Worm (Caenorhabditis elegans): ENCODE data around the gene hip-1.

The hip-1 gene

ce11 chrIII:13621717-13622116, 575 bp downstream of the hip-1 start:
- no peak for TF ChIP-seq klf-2 (GFP tag; conservative IDR thresholded peaks at IDR 0.05)
- no peak for TF ChIP-seq ztf-29 (GFP tag; IDR thresholded peaks at IDR 0.05)
- no peak for TF ChIP-seq tab-1 (GFP tag; IDR thresholded peaks at IDR 0.05)
- TF ChIP-seq T22C8.4 (GFP tag; IDR thresholded peaks at IDR 0.05): no peak
- no peak for TF ChIP-seq flt-1 (GFP tag; IDR thresholded peaks at IDR 0.05)
- TF ChIP-seq ref-1 (GFP tag; conservative IDR thresholded peaks at IDR 0.05): no peak
- TF ChIP-seq ztf-23 (GFP tag; IDR thresholded peaks at IDR 0.05): no peak

- TF ChIP-seq ref-1 (GFP tag; conservative IDR thresholded peaks at IDR 0.05): no peak
- no peak for TF ChIP-seq T22C8.4 (GFP tag; IDR thresholded peaks at IDR 0.05)
- no peak for TF ChIP-seq klf-2 (GFP tag; conservative IDR thresholded peaks at IDR 0.05)
- TF ChIP-seq med-1 (GFP tag; optimal IDR thresholded peaks at IDR 0.05; ENCODE audit: insufficient read depth): no peak
Measured at ce11 chrIII:13621012-13621411, 1.3 kb downstream of the hip-1 start.

ce11 chrIII:13616793-13617192, 5.5 kb downstream of the hip-1 start, which contains the start of gene T12D8.9:
TSS of gene T12D8.9 (plus strand) at chrIII:13617104.
- TF ChIP-seq tab-1 (GFP tag; IDR thresholded peaks at IDR 0.05) (no peak), ztf-23 (GFP tag; IDR thresholded peaks at IDR 0.05) (no peak), ztf-29 (GFP tag; IDR thresholded peaks at IDR 0.05) (no peak), med-1 (GFP tag; optimal IDR thresholded peaks at IDR 0.05; ENCODE audit: insufficient read depth) (no peak), cog-1 (tag; optimal IDR thresholded peaks at IDR 0.05) (no peak)

ce11 chrIII:13615530-13615929, 6.8 kb downstream of the hip-1 start:
- TF ChIP-seq tab-1 (GFP tag; IDR thresholded peaks at IDR 0.05) (no peak), cog-1 (tag; optimal IDR thresholded peaks at IDR 0.05) (no peak), klf-2 (GFP tag; conservative IDR thresholded peaks at IDR 0.05) (no peak), flt-1 (GFP tag; IDR thresholded peaks at IDR 0.05) (0 out of 2 replicates have a peak, but pooled peaks have one; percentile 10), ztf-29 (GFP tag; IDR thresholded peaks at IDR 0.05) (no peak), med-1 (GFP tag; optimal IDR thresholded peaks at IDR 0.05; ENCODE audit: insufficient read depth) (no peak), T22C8.4 (GFP tag; IDR thresholded peaks at IDR 0.05) (no peak)

- TF ChIP-seq klf-2 (GFP tag; conservative IDR thresholded peaks at IDR 0.05): no peak
- TF ChIP-seq tab-1 (GFP tag; IDR thresholded peaks at IDR 0.05): no peak
- TF ChIP-seq med-1 (GFP tag; optimal IDR thresholded peaks at IDR 0.05; ENCODE audit: insufficient read depth): no peak
- no peak for TF ChIP-seq T22C8.4 (GFP tag; IDR thresholded peaks at IDR 0.05)
- TF ChIP-seq flt-1 (GFP tag; IDR thresholded peaks at IDR 0.05): no peak
- no peak for TF ChIP-seq ztf-23 (GFP tag; IDR thresholded peaks at IDR 0.05)
- TF ChIP-seq cog-1 (tag; optimal IDR thresholded peaks at IDR 0.05): no peak
- no peak for TF ChIP-seq ref-1 (GFP tag; conservative IDR thresholded peaks at IDR 0.05)
- no peak for TF ChIP-seq ztf-29 (GFP tag; IDR thresholded peaks at IDR 0.05)
Measured at ce11 chrIII:13614751-13615150, 7.5 kb downstream of the hip-1 start.

- TF ChIP-seq cog-1 (tag; optimal IDR thresholded peaks at IDR 0.05) (no peak), ref-1 (GFP tag; conservative IDR thresholded peaks at IDR 0.05) (no peak), ztf-29 (GFP tag; IDR thresholded peaks at IDR 0.05) (no peak), klf-2 (GFP tag; conservative IDR thresholded peaks at IDR 0.05) (no peak)
Measured at ce11 chrIII:13614206-13614605, 8.1 kb downstream of the hip-1 start.

- no peak for TF ChIP-seq klf-2 (GFP tag; conservative IDR thresholded peaks at IDR 0.05)
- TF ChIP-seq T22C8.4 (GFP tag; IDR thresholded peaks at IDR 0.05): no peak
- TF ChIP-seq ref-1 (GFP tag; conservative IDR thresholded peaks at IDR 0.05): no peak
- no peak for TF ChIP-seq ztf-29 (GFP tag; IDR thresholded peaks at IDR 0.05)
- TF ChIP-seq tab-1 (GFP tag; IDR thresholded peaks at IDR 0.05): no peak
- TF ChIP-seq med-1 (GFP tag; optimal IDR thresholded peaks at IDR 0.05; ENCODE audit: insufficient read depth): no peak
- TF ChIP-seq cog-1 (tag; optimal IDR thresholded peaks at IDR 0.05): no peak
Measured at ce11 chrIII:13607833-13608232, 14.5 kb downstream of the hip-1 start, which contains the start of gene shpk-1. TSS of gene shpk-1 (plus strand) at chrIII:13608020.

ce11 chrIII:13606865-13607264, 15.4 kb downstream of the hip-1 start:
- no peak for TF ChIP-seq med-1 (GFP tag; optimal IDR thresholded peaks at IDR 0.05; ENCODE audit: insufficient read depth)
- no peak for TF ChIP-seq flt-1 (GFP tag; IDR thresholded peaks at IDR 0.05)
- TF ChIP-seq ztf-29 (GFP tag; IDR thresholded peaks at IDR 0.05): no peak
- no peak for TF ChIP-seq cog-1 (tag; optimal IDR thresholded peaks at IDR 0.05)
- no peak for TF ChIP-seq klf-2 (GFP tag; conservative IDR thresholded peaks at IDR 0.05)
- TF ChIP-seq tab-1 (GFP tag; IDR thresholded peaks at IDR 0.05): no peak
- no peak for TF ChIP-seq ref-1 (GFP tag; conservative IDR thresholded peaks at IDR 0.05)
- no peak for TF ChIP-seq T22C8.4 (GFP tag; IDR thresholded peaks at IDR 0.05)
- TF ChIP-seq ztf-23 (GFP tag; IDR thresholded peaks at IDR 0.05): no peak

ce11 chrIII:13606016-13606530, 16.2 kb downstream of the hip-1 start, which contains the start of gene act-5:
TSS of gene act-5 (minus strand) at chrIII:13606066.
- TF ChIP-seq klf-2 (GFP tag; conservative IDR thresholded peaks at IDR 0.05): no peak

ce11 chrIII:13604834-13605233, 17.5 kb downstream of the hip-1 start:
- TF ChIP-seq ztf-29 (GFP tag; IDR thresholded peaks at IDR 0.05) (no peak), ref-1 (GFP tag; conservative IDR thresholded peaks at IDR 0.05) (no peak), cog-1 (tag; optimal IDR thresholded peaks at IDR 0.05) (no peak), tab-1 (GFP tag; IDR thresholded peaks at IDR 0.05) (no peak)

- TF ChIP-seq T22C8.4 (GFP tag; IDR thresholded peaks at IDR 0.05) (no peak), klf-2 (GFP tag; conservative IDR thresholded peaks at IDR 0.05) (no peak), med-1 (GFP tag; optimal IDR thresholded peaks at IDR 0.05; ENCODE audit: insufficient read depth) (no peak), ref-1 (GFP tag; conservative IDR thresholded peaks at IDR 0.05) (no peak), ztf-29 (GFP tag; IDR thresholded peaks at IDR 0.05) (no peak), tab-1 (GFP tag; IDR thresholded peaks at IDR 0.05) (no peak), ztf-23 (GFP tag; IDR thresholded peaks at IDR 0.05) (no peak), flt-1 (GFP tag; IDR thresholded peaks at IDR 0.05) (no peak), cog-1 (tag; optimal IDR thresholded peaks at IDR 0.05) (no peak)
Measured at ce11 chrIII:13600254-13600653, 22.0 kb downstream of the hip-1 start.

All from whole organism, midembryonic.